Worm (Caenorhabditis elegans): ENCODE measurements around the gene T14G8.6.

The T14G8.6 gene

DNA sequence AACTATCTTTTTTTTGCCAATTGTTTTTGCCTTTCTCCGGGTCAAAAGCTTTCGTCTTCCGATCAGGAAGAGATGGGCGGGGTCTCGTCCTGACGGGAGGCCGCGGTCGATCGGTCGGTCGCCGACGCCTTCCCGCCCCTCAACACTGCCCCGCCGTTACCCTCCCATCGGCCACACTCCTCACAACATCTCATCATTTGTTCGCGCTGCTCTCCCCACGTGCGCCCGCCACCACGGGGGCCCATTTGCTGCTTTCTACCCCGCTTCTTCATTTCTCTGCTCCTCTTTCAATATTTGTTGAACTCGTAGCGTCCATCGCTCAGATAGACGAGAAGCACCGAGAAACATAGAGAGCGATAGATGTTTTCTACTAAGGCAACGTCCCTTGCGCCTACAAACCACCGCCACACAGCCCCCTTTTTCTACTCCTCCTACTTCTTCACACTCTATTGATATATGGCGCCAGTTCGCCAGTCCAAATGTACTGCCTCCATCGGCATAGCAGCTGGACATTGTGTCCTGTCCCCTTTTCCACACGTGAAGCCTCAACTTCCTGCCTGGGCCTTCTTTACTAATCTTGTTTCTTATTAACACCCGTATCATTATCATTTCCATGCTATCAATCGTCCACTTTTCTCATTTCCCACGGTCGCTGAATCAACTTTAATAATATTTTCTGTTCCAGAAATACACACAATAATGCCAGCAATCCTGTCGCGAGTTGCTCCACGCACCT, 14.3 kb upstream of the T14G8.6 start, which contains the start of gene bcat-1 (continued):
- TF ChIP-seq B0019.2 (GFP tag; conservative IDR thresholded peaks at IDR 0.05), result no peak
- peak; percentile 99 for TF ChIP-seq zfh-2 (GFP tag; conservative IDR thresholded peaks at IDR 0.05)
- TF ChIP-seq rpc-1 (optimal IDR thresholded peaks at IDR 0.05), result no peak
- no peak for TF ChIP-seq rpc-1 (tag; optimal IDR thresholded peaks at IDR 0.05)
- TF ChIP-seq nfya-1 (tag; optimal IDR thresholded peaks at IDR 0.05; ENCODE audit: borderline replicate concordance, insufficient read depth), result no peak
- TF ChIP-seq cebp-1 (GFP tag; IDR thresholded peaks at IDR 0.05), result no peak
- peak; percentile 68 for TF ChIP-seq cebp-1 (tag; optimal IDR thresholded peaks at IDR 0.05)
- TF ChIP-seq Y79H2A.3 (GFP tag; conservative IDR thresholded peaks at IDR 0.05), result no peak
- TF ChIP-seq dox-1 (GFP tag; IDR thresholded peaks at IDR 0.05), result peak; percentile 57; the same call in 1 of the 2 replicates
- TF ChIP-seq efl-1 (GFP tag; optimal IDR thresholded peaks at IDR 0.05), result no peak
- no peak for TF ChIP-seq C06A6.2 (GFP tag; conservative IDR thresholded peaks at IDR 0.05)
- 0 out of 2 replicates have a peak, but pooled peaks have one; percentile 18 for TF ChIP-seq nfyb-1 (GFP tag; IDR thresholded peaks at IDR 0.05)
- TF ChIP-seq let-607 (tag; optimal IDR thresholded peaks at IDR 0.05), result peak in 1 of 2 experiments; percentile 2
- TF ChIP-seq madf-3 (GFP tag; IDR thresholded peaks at IDR 0.05), result no peak
- TF ChIP-seq egl-44 (GFP tag; IDR thresholded peaks at IDR 0.05), result no peak
- TF ChIP-seq ceh-91 (GFP tag; IDR thresholded peaks at IDR 0.05), result no peak
- no peak for TF ChIP-seq snpc-4 (GFP tag; optimal IDR thresholded peaks at IDR 0.05)
- no peak for TF ChIP-seq snpc-4 (tag; optimal IDR thresholded peaks at IDR 0.05)
- no peak for TF ChIP-seq ama-1 (optimal IDR thresholded peaks at IDR 0.05)
- TF ChIP-seq ama-1 (GFP tag; optimal IDR thresholded peaks at IDR 0.05), result no peak
- TF ChIP-seq atf-7 (tag; optimal IDR thresholded peaks at IDR 0.05), result peak; percentile 2
- TF ChIP-seq ccch-3 (GFP tag; optimal IDR thresholded peaks at IDR 0.05), result no peak
- no peak for TF ChIP-seq F39B2.1 (GFP tag; IDR thresholded peaks at IDR 0.05)
- TF ChIP-seq attf-5 (GFP tag; optimal IDR thresholded peaks at IDR 0.05), result peak; percentile 58
- 0 out of 2 replicates have a peak, but pooled peaks have one; percentile 28 for TF ChIP-seq rcor-1 (GFP tag; IDR thresholded peaks at IDR 0.05)
- peak; percentile 47; the same call in 1 of the 2 replicates for TF ChIP-seq K11D2.4 (GFP tag; IDR thresholded peaks at IDR 0.05)
- peak; percentile 73 for TF ChIP-seq nhr-80 (tag; optimal IDR thresholded peaks at IDR 0.05)
- TF ChIP-seq nhr-120 (GFP tag; IDR thresholded peaks at IDR 0.05), result no peak
- TF ChIP-seq chd-7 (tag; optimal IDR thresholded peaks at IDR 0.05), result peak; percentile 49

DNA sequence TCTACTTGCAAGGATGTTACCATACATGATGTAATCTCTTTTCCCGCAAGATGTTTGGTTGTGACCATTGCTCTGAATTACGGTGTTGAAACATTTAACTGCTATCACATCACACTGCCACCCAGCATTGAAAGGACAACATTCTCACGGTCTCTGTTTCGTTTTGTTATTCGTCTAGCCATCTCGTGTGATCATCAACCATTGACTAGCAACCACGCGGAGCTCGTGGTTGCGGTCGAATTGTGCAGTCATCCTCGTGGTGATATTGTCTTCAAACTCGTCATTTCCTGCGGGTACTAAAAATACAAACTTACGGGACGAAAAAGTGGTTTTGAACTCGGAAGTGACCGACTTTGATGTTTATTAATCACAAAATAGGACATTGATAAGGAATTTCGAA, 13.0 kb upstream of the T14G8.6 start:
- TF ChIP-seq ekl-4 (GFP tag; IDR thresholded peaks at IDR 0.05), result 0 out of 2 replicates have a peak, but pooled peaks have one; percentile 11
- TF ChIP-seq let-607 (tag; optimal IDR thresholded peaks at IDR 0.05), result no peak
- no peak for TF ChIP-seq lsy-27 (tag; optimal IDR thresholded peaks at IDR 0.05; ENCODE audit: borderline replicate concordance, insufficient read depth)
- no peak for TF ChIP-seq rpc-1 (optimal IDR thresholded peaks at IDR 0.05)
- no peak for TF ChIP-seq rpc-1 (tag; optimal IDR thresholded peaks at IDR 0.05)
- TF ChIP-seq cebp-1 (GFP tag; IDR thresholded peaks at IDR 0.05), result peak; percentile 52; the same call in 1 of the 2 replicates
- peak; percentile 60 for TF ChIP-seq cebp-1 (tag; optimal IDR thresholded peaks at IDR 0.05)

DNA sequence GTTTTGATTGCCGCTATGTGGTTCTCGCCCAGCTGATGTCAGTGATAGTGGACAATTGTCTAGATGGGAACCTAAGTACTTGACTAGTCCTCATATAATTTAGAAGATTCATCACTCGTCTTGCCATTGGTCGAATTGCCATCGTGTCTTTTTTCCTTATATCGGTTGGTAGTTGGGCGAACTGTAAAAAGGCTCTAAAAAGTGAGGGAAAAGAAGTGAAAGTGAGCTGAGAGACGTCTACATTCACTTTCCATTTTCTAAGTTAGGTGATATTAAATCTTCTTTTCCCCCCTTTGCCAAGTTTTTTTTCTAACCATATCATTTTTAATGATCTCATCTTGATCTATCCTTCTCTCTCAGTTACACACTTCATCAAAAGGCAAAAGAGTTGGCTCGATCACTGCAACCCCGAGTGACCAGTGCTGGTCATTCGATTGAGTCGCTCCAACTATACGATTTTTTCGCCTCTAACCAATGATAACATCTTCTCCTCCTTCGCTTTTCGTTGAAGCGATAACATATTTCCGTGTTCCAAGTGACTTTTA, 12.2 kb upstream of the T14G8.6 start:
- TF ChIP-seq nhr-80 (tag; optimal IDR thresholded peaks at IDR 0.05) (peak; percentile 53), ceh-27 (GFP tag; optimal IDR thresholded peaks at IDR 0.05) (no peak), nhr-90 (tag; optimal IDR thresholded peaks at IDR 0.05) (no peak)

Measured in whole organism, young adult.